Worm (Caenorhabditis elegans): ENCODE data around the gene fbxa-54.

ce11 chrIII:966259-966658, 10.1 kb downstream of the fbxa-54 start:
- TF ChIP-seq blmp-1 (tag; optimal IDR thresholded peaks at IDR 0.05) (no peak), lsy-2 (tag; optimal IDR thresholded peaks at IDR 0.05) (no peak), tbx-8 (GFP tag; optimal IDR thresholded peaks at IDR 0.05) (no peak), unc-62 (GFP tag; optimal IDR thresholded peaks at IDR 0.05) (no peak)

Data from whole organism, mixed stage, embryonic.